Worm (Caenorhabditis elegans) whole organism, L1 larva: ENCODE results near the gene Y17G9B.2.
A peak's percentile ranks its signal among the peaks of the same experiment; 100 is the strongest.

Source experiments
- aha-1 ChIP-seq: fragments of 150-350 bp; optimal IDR thresholded peaks from 2 replicates; lab custom pipeline; 2014; ENCODE audit warnings: missing biosample characterization, missing genetic modification characterization
- ama-1 ChIP-seq: fragments of 150-350 bp; optimal IDR thresholded peaks from 2 replicates; lab custom pipeline; 2014
- ceh-88 ChIP-seq: fragments of 200-800 bp; sonication (Bioruptor generic); IDR thresholded peaks from 2 replicates; pipeline ENCODE4 v1.3.6; 2022; ENCODE audit warnings: missing genetic modification characterization, missing compliant biosample characterization
- dsc-1 ChIP-seq: sonication (generic microtip); optimal IDR thresholded peaks from 2 replicates; lab custom pipeline; 2016; ENCODE audit warnings: mild to moderate bottlenecking, missing genetic modification characterization, missing compliant biosample characterization
- efl-1 ChIP-seq, 4 experiments: fragments of 150-350 bp; optimal IDR thresholded peaks in 3 of 4; peaks in 1 of 4; 1 replicate in 1 of 4; 2 replicates in 3 of 4; lab custom pipeline; 2014; ENCODE audit warnings: missing biosample characterization in 2 of 4, missing genetic modification characterization in 2 of 4, missing genetic modification reagents in 2 of 4
- egl-13 ChIP-seq: sonication (generic microtip); optimal IDR thresholded peaks from 2 replicates; lab custom pipeline; 2016; ENCODE audit warnings: missing genotype, missing genetic modification reagents, missing genetic modification characterization, missing compliant biosample characterization
- egl-27 ChIP-seq, 2 experiments: fragments of 150-350 bp in 1 of 2; sonication (generic microtip); optimal IDR thresholded peaks; 3 replicates each; lab custom pipeline; 2017 to 2018; ENCODE audit warnings: missing biosample characterization in 2 of 2, missing genetic modification characterization in 2 of 2, missing genetic modification reagents in 2 of 2
- elt-2 ChIP-seq: sonication (generic microtip); optimal IDR thresholded peaks from 2 replicates; lab custom pipeline; 2016; ENCODE audit warnings: missing genetic modification characterization, mild to moderate bottlenecking, inconsistent platforms, missing compliant biosample characterization, missing genetic modification reagents
- grh-1 ChIP-seq: fragments of 200-800 bp; sonication (Bioruptor generic); IDR thresholded peaks from 2 replicates; pipeline ENCODE4 v1.3.6; 2022; ENCODE audit warnings: missing genetic modification reagents, missing genetic modification characterization, missing compliant biosample characterization
- hlh-17 ChIP-seq: fragments of 200-800 bp; sonication (Bioruptor generic); optimal IDR thresholded peaks from 2 replicates; lab custom pipeline; 2018; ENCODE audit warnings: missing genetic modification characterization, mild to moderate bottlenecking, missing compliant biosample characterization, moderate library complexity, borderline replicate concordance
- isw-1 ChIP-seq: fragments of 200-800 bp; sonication (Bioruptor generic); IDR thresholded peaks from 2 replicates; pipeline ENCODE4 v1.3.6; 2022; ENCODE audit warnings: missing genetic modification characterization, missing compliant biosample characterization
- lin-13 ChIP-seq: fragments of 150-350 bp; optimal IDR thresholded peaks from 2 replicates; lab custom pipeline; 2014; ENCODE audit warnings: missing biosample characterization, missing genetic modification reagents, missing genetic modification characterization
- lin-35 ChIP-seq, 2 experiments: fragments of 150-350 bp; optimal IDR thresholded peaks; 2 replicates each; lab custom pipeline; 2014; ENCODE audit warnings: missing biosample characterization in 2 of 2, missing genetic modification characterization in 2 of 2, missing genetic modification reagents in 2 of 2
- lsy-2 ChIP-seq, 2 experiments: fragments of 150-350 bp; optimal IDR thresholded peaks; 2 replicates each; lab custom pipeline; 2014; ENCODE audit warnings: missing biosample characterization in 2 of 2, missing genetic modification characterization in 2 of 2
- mdl-1 ChIP-seq, 2 experiments: fragments of 150-350 bp; optimal IDR thresholded peaks; 2 replicates each; lab custom pipeline; 2014 to 2017; ENCODE audit warnings: missing biosample characterization in 2 of 2, missing genetic modification characterization in 2 of 2, inconsistent platforms in 1 of 2
- mep-1 ChIP-seq: fragments of 150-350 bp; optimal IDR thresholded peaks from 2 replicates; lab custom pipeline; 2014; ENCODE audit warnings: missing biosample characterization, missing genetic modification characterization
- nhr-19 ChIP-seq: fragments of 200-800 bp; sonication (Bioruptor generic); conservative IDR thresholded peaks from 2 replicates; pipeline ENCODE4 v1.3.6; 2022; ENCODE audit warnings: missing genetic modification characterization, missing compliant biosample characterization
- nhr-237 ChIP-seq: fragments of 150-350 bp; optimal IDR thresholded peaks from 2 replicates; lab custom pipeline; 2014; ENCODE audit warnings: missing biosample characterization, missing genetic modification characterization
- nhr-47 ChIP-seq: sonication (generic microtip); optimal IDR thresholded peaks from 2 replicates; lab custom pipeline; 2016; ENCODE audit warnings: mild to moderate bottlenecking, missing genetic modification characterization, moderate library complexity, missing compliant biosample characterization
- rnt-1 ChIP-seq: sonication (generic microtip); optimal IDR thresholded peaks from 2 replicates; lab custom pipeline; 2016; ENCODE audit warnings: mild to moderate bottlenecking, missing genetic modification characterization, moderate library complexity, missing compliant biosample characterization
- skn-1 ChIP-seq: fragments of 150-350 bp; optimal IDR thresholded peaks from 2 replicates; lab custom pipeline; 2014; ENCODE audit warnings: missing biosample characterization, missing genetic modification characterization
- snu-23 ChIP-seq: sonication (generic microtip); optimal IDR thresholded peaks from 2 replicates; lab custom pipeline; 2016; ENCODE audit warnings: missing genetic modification characterization, missing compliant biosample characterization
- sox-4 ChIP-seq: sonication (generic microtip); optimal IDR thresholded peaks from 2 replicates; lab custom pipeline; 2016; ENCODE audit warnings: missing genetic modification characterization, missing compliant biosample characterization
- sup-37 ChIP-seq: fragments of 200-800 bp; sonication (Bioruptor generic); optimal IDR thresholded peaks from 2 replicates; lab custom pipeline; 2018; ENCODE audit warnings: mild to moderate bottlenecking, missing genetic modification characterization, missing compliant biosample characterization
- unc-30 ChIP-seq: sonication (generic microtip); optimal IDR thresholded peaks from 2 replicates; lab custom pipeline; 2017; ENCODE audit warnings: missing biosample characterization, missing genetic modification characterization
- unc-62 ChIP-seq: fragments of 150-350 bp; optimal IDR thresholded peaks from 2 replicates; lab custom pipeline; 2014; ENCODE audit warnings: missing biosample characterization, missing genetic modification reagents, missing genetic modification characterization
- unc-86 ChIP-seq: sonication (generic microtip); optimal IDR thresholded peaks from 2 replicates; lab custom pipeline; 2016; ENCODE audit warnings: missing genetic modification characterization, missing compliant biosample characterization

Gene Y17G9B.2

DNA sequence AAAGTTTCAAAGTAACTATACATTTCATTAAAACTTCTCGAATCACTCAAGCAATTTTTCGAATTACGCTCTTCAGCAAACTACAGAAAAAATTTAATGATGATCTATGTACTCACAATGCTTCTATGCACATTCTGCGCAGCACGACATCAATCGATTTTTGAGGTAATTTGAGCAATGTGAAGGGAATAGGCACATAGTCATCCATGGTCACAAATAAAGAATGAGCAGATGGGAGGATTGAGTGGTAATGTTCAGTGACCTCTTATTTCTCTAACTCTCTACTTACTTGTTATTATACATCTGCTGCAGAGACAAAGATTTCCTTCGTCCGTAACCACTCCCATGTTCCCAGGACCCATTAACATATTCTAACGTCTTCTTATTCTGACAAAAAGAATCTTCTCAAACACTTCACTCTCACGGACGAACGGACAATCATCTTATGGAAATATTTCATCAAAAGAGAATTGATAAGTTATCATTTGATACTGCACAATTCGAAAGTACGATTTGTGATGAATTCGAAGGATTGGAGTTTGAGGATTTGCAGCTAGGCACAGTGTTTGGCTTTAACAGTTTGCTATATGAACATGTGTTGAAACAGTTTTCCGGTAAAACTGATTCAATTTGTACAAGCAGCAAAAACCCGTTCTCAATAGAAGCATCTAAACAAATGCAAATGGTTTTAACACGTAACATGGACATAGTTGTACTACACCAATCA, 7.9 kb upstream of the Y17G9B.2 start, which contains the start of the genes fbxb-77 and Y17G9B.11:
fbxb-77 (minus strand) TSS at position 229 of the 727 bp plus-strand sequence.
Y17G9B.11 (plus strand) TSS at position 677 of the 727 bp plus-strand sequence.
- TF ChIP-seq ama-1 (lab: Kevin White, UChicago) (no peak), hlh-17 (GFP tag; lab: Kevin White, UChicago) (no peak), egl-27 (tag; optimal IDR thresholded peaks at IDR 0.05; lab: Kevin White, UChicago) (no peak), dsc-1 (no peak), rnt-1 (tag; lab: Kevin White, UChicago) (no peak), snu-23 (GFP tag; lab: Kevin White, UChicago) (no peak), nhr-47 (tag; lab: Kevin White, UChicago) (no peak), egl-13 (tag; lab: Kevin White, UChicago) (no peak), isw-1 (GFP tag; lab: Robert Waterston, UW) (no peak), lin-13 (no peak), mdl-1 (tag; optimal IDR thresholded peaks at IDR 0.05; lab: Kevin White, UChicago) (no peak), efl-1 (optimal IDR thresholded peaks at IDR 0.05; lab: Kevin White, UChicago) (no peak), efl-1 (GFP tag; optimal IDR thresholded peaks at IDR 0.05 in 1 of 2; lab: Kevin White, UChicago) (no peak), sox-4 (tag; lab: Kevin White, UChicago) (no peak)
- TF ChIP-seq, all 84 proteins: peak for 0

- no peak for TF ChIP-seq unc-62 (GFP tag; lab: Kevin White, UChicago)
- TF ChIP-seq nhr-237, result no peak
- TF ChIP-seq grh-1 (GFP tag; lab: Robert Waterston, UW), result no peak
- no peak for TF ChIP-seq mep-1
- no peak for TF ChIP-seq unc-86 (tag; lab: Kevin White, UChicago)
- TF ChIP-seq efl-1 (optimal IDR thresholded peaks at IDR 0.05; lab: Kevin White, UChicago), result no peak
- TF ChIP-seq efl-1 (GFP tag; optimal IDR thresholded peaks at IDR 0.05 in 1 of 2; lab: Kevin White, UChicago), result no peak
- peak; percentile 10 to 33 for TF ChIP-seq lsy-2 (tag; optimal IDR thresholded peaks at IDR 0.05; lab: Kevin White, UChicago)
- TF ChIP-seq, all 84 proteins: peak for 1
These were observed 5.3 kb upstream of the Y17G9B.2 start, which contains the start of gene Y17G9B.8 for ce11 chrIV:4758659-4759058. Gene Y17G9B.8, minus strand, starts transcription at chrIV:4758840.

DNA sequence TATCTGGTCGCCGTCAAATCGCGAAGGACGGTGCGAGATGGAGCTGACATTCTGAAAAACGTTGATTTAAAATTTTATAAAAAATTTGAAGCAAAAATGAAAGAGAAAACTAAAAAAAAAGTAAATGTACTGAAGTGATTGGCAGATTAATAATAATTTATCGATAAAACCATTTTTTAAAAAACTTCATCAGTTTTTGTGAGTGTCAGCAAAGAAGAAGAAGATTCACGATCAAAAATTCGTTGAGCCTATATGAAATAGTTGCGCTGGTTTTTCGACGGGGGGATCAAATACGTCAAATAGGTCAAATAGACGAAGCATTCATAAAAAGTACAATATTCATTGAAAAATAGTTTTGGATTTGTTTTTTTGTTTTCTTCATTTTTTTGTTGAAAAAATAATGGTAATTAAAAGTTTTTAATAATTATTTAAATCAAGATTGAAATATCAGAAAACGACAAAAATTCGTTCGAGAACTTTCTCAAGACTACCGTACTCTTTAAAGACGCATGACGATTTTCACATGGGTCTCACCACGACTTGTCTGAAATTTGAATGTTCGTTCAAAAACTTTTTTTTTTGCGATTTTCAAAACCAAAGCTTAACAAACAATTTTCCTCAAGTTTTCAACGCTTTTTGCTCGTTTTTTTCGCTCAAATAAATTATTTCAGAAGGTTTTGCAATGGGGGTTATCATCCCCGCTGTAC, 3.4 kb upstream of the Y17G9B.2 start, which contains the start of the genes memi-1 and cyp-31A3:
memi-1 (minus strand) TSS at position 51 of the 707 bp plus-strand sequence.
cyp-31A3 (plus strand) TSS at position 672 of the 707 bp plus-strand sequence.
- TF ChIP-seq aha-1 (tag; lab: Kevin White, UChicago), result no peak
- TF ChIP-seq efl-1 (optimal IDR thresholded peaks at IDR 0.05; lab: Kevin White, UChicago), result no peak
- TF ChIP-seq efl-1 (GFP tag; optimal IDR thresholded peaks at IDR 0.05 in 1 of 2; lab: Kevin White, UChicago), result peak in 1 of 2 experiments; percentile 23

DNA sequence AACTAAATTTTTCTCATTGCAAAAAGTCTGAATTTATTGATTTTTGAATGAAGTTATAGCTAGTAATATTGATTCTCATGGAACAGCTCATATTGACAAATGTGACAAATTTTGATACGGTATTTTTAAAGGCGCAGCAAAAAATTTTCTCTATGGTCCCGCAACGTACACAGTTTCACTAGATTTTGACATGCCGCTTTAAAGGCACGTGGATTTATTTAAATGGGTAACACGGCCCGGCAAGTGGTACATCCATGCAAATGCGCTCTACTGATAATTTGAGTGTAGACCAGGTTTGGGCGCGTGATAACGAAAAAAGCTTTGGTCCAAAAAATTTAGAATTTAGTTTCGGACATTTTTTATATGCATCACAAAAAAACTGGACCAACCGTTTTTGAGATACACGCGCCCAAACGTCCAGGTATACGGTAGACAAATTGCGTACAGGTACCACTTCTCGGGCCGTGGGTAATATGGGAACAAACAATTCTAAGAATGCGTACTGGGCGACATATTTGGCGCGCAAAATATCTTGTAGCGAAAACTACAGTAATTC, 876 bp upstream of the Y17G9B.2 start:
- TF ChIP-seq efl-1 (optimal IDR thresholded peaks at IDR 0.05; lab: Kevin White, UChicago) (peak; percentile 11 to 13), efl-1 (GFP tag; optimal IDR thresholded peaks at IDR 0.05 in 1 of 2; lab: Kevin White, UChicago) (peak in 1 of 2 experiments; percentile 49), lsy-2 (tag; optimal IDR thresholded peaks at IDR 0.05; lab: Kevin White, UChicago) (peak; percentile 29 to 53), lin-35 (GFP tag; optimal IDR thresholded peaks at IDR 0.05; lab: Kevin White, UChicago) (peak in 1 of 2 experiments; percentile 22)

DNA sequence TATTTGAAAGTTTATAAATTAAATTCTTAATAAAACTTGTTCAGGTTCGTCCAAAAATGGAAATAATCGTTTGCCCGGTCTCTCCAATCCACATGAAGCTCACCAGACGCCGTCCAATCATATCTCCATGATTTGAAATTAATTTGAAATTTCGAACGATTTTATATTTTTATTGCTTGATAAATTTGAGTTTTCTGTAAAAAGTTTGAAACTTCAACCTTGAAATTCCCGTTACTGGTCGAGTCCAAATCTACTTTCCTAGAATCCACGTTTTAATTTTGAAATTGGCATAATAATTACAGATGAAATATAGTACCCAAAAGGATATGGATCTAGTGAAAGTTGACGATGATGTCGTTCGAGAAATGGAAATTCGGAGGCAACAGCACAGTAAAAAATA, 478 bp downstream of the Y17G9B.2 start, which contains the start of gene npp-26:
npp-26 (plus strand) TSS at position 301 of the 400 bp plus-strand sequence.
- TF ChIP-seq skn-1 (tag; lab: Kevin White, UChicago) (no peak), nhr-19 (GFP tag; lab: Robert Waterston, UW) (no peak), elt-2 (tag; lab: Kevin White, UChicago) (no peak), grh-1 (GFP tag; lab: Robert Waterston, UW) (no peak)

- no peak for TF ChIP-seq unc-30 (tag; lab: Kevin White, UChicago)
- no peak for TF ChIP-seq ceh-88 (GFP tag; lab: Robert Waterston, UW)
- TF ChIP-seq sup-37 (GFP tag; lab: Kevin White, UChicago), result no peak
These were observed 7.8 kb downstream of the Y17G9B.2 start, which contains the start of gene R11E3.2 for ce11 chrIV:4771792-4772191. Gene R11E3.2, plus strand, starts transcription at chrIV:4772092.
